Fruit fly (Drosophila melanogaster): ENCODE measurements around the gene CG32037.

The CG32037 gene

dm6 chr3L:9508653-9509036, 16.6 kb upstream of the CG32037 start (continued):
- TF ChIP-seq Hr51 (GFP tag; optimal IDR thresholded peaks at IDR 0.05) (peak in 1 of 2 experiments; percentile 75), CG30020 (tag; optimal IDR thresholded peaks at IDR 0.05) (peak; percentile 8), HLH4C (GFP tag; IDR thresholded peaks at IDR 0.05; ENCODE audit: partially characterized antibody) (no peak), gcm (GFP tag; optimal IDR thresholded peaks at IDR 0.05) (peak; percentile 73), Mad (GFP tag; optimal IDR thresholded peaks at IDR 0.05) (no peak), CG13123 (GFP tag; optimal IDR thresholded peaks at IDR 0.05) (no peak), dmrt99B (tag; optimal IDR thresholded peaks at IDR 0.05) (peak; percentile 80), CG10274 (GFP tag; optimal IDR thresholded peaks at IDR 0.05) (no peak), CG11560 (tag; IDR thresholded peaks at IDR 0.05) (no peak), tio (GFP tag; optimal IDR thresholded peaks at IDR 0.05) (no peak), Bgb (GFP tag; IDR thresholded peaks at IDR 0.05; ENCODE audit: partially characterized antibody) (no peak), CG10431 (GFP tag; optimal IDR thresholded peaks at IDR 0.05) (no peak), CG17186 (GFP tag; optimal IDR thresholded peaks at IDR 0.05) (no peak), H2.0 (GFP tag; IDR thresholded peaks at IDR 0.05) (no peak), CG3847 (GFP tag; IDR thresholded peaks at IDR 0.05) (no peak), Jarid2 (GFP tag; optimal IDR thresholded peaks at IDR 0.05) (peak; percentile 0), lab (GFP tag; optimal IDR thresholded peaks at IDR 0.05) (peak; percentile 65), CG14965 (GFP tag; optimal IDR thresholded peaks at IDR 0.05; ENCODE audit: borderline replicate concordance) (no peak), CG17568 (GFP tag; optimal IDR thresholded peaks at IDR 0.05) (no peak), sima (GFP tag; optimal IDR thresholded peaks at IDR 0.05) (no peak), CG3726 (GFP tag; IDR thresholded peaks at IDR 0.05) (no peak), Fer1 (GFP tag; optimal IDR thresholded peaks at IDR 0.05) (peak; percentile 34), klu (GFP tag; IDR thresholded peaks at IDR 0.05) (no peak), HLH54F (GFP tag; optimal IDR thresholded peaks at IDR 0.05) (no peak), CG4820 (GFP tag; optimal IDR thresholded peaks at IDR 0.05) (no peak), Eip74EF (GFP tag; optimal IDR thresholded peaks at IDR 0.05) (peak in 1 of 2 experiments; percentile 3), CG11504 (tag; optimal IDR thresholded peaks at IDR 0.05) (peak; percentile 80), hb (GFP tag; IDR thresholded peaks at IDR 0.05; ENCODE audit: partially characterized antibody) (no peak), exex (tag; optimal IDR thresholded peaks at IDR 0.05) (no peak), CG9876 (GFP tag; optimal IDR thresholded peaks at IDR 0.05) (no peak), CG9437 (GFP tag; optimal IDR thresholded peaks at IDR 0.05) (peak; percentile 63), CG17361 (GFP tag; IDR thresholded peaks at IDR 0.05) (peak; percentile 74), gfzf (GFP tag; optimal IDR thresholded peaks at IDR 0.05) (no peak), Myb (GFP tag; optimal IDR thresholded peaks at IDR 0.05) (no peak), CG31441 (GFP tag; IDR thresholded peaks at IDR 0.05) (peak; percentile 74), rib (GFP tag; IDR thresholded peaks at IDR 0.05) (no peak), B-H1 (GFP tag; IDR thresholded peaks at IDR 0.05) (no peak), otp (GFP tag; IDR thresholded peaks at IDR 0.05) (no peak), Six4 (GFP tag; optimal IDR thresholded peaks at IDR 0.05) (no peak), Adf1 (GFP tag; IDR thresholded peaks at IDR 0.05) (no peak), NC2β (GFP tag; optimal IDR thresholded peaks at IDR 0.05) (no peak), ken (GFP tag; IDR thresholded peaks at IDR 0.05) (no peak), Sox100B (GFP tag; optimal IDR thresholded peaks at IDR 0.05) (peak; percentile 66), CG11398 (GFP tag; optimal IDR thresholded peaks at IDR 0.05) (no peak), Bdp1 (GFP tag; optimal IDR thresholded peaks at IDR 0.05) (no peak), Side (GFP tag; optimal IDR thresholded peaks at IDR 0.05) (no peak), nerfin-1 (tag; optimal IDR thresholded peaks at IDR 0.05) (no peak), CG2875 (GFP tag; optimal IDR thresholded peaks at IDR 0.05) (peak; percentile 68), fu2 (GFP tag; optimal IDR thresholded peaks at IDR 0.05) (no peak), CG15011 (GFP tag; optimal IDR thresholded peaks at IDR 0.05) (no peak), NC2α (GFP tag; optimal IDR thresholded peaks at IDR 0.05) (no peak)

All from whole organism, embryonic.